Fruit fly (Drosophila melanogaster) whole organism: ENCODE measurements around the gene 825-Oak.

ENCODE experiments used
- CG8478 ChIP-seq: fragments of >200 bp; optimal IDR thresholded peaks from 2 replicates; lab custom pipeline; 2018; ENCODE audit warnings: inconsistent platforms
- Dll ChIP-seq: fragments of >200 bp; optimal IDR thresholded peaks from 2 replicates; lab custom pipeline; 2017
- EcR ChIP-seq, 2 experiments: fragments of >200 bp; optimal IDR thresholded peaks; 2 replicates each; lab custom pipeline; 2017; ENCODE audit warnings: missing biosample characterization in 2 of 2, missing genetic modification characterization in 2 of 2, missing genetic modification reagents in 2 of 2
- pan ChIP-seq: fragments of >200 bp; optimal IDR thresholded peaks from 2 replicates; lab custom pipeline; 2017
- psq ChIP-seq: fragments of >200 bp; optimal IDR thresholded peaks from 2 replicates; lab custom pipeline; 2017
- usp ChIP-seq: fragments of >200 bp; optimal IDR thresholded peaks from 2 replicates; lab custom pipeline; 2017; ENCODE audit warnings: missing biosample characterization, missing genetic modification characterization, mixed read lengths

DNA sequence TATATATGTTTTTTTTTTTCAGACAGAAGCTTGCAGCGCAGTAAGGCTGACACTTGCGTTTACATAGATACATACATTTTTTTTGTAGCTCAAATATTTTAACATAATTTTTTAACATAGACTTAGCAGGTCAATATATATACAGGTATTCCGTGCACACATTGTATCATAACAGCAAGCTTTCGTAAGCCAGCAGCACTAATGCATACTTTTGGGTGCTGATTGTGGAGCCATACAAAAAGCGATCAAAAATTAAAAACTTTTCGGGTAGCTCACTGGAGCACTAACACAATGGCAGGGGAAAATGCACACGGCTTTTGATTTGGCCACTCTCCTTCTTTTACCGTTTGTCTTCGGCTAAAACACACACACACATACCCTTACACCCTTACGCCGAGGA lies 11.0 kb upstream of the 825-Oak start:
- no peak for TF ChIP-seq CG8478 (lab: Kevin White, UChicago)
- TF ChIP-seq pan (lab: Kevin White, UChicago), result no peak
- no peak for TF ChIP-seq Dll (lab: Kevin White, UChicago)
- no peak for TF ChIP-seq psq (lab: Kevin White, UChicago)
- no peak for TF ChIP-seq usp (GFP tag; lab: Kevin White, UChicago)
- TF ChIP-seq EcR (GFP tag; optimal IDR thresholded peaks at IDR 0.05; lab: Kevin White, UChicago), result no peak
